Worm (Caenorhabditis elegans) whole organism, midembryonic: ENCODE results near the gene F56C9.8.

Experiments
- T22C8.4 ChIP-seq: fragments of 200-800 bp; sonication (Bioruptor generic); IDR thresholded peaks from 2 replicates; pipeline ENCODE4 v1.3.6; 2022; ENCODE audit warnings: missing genetic modification characterization, missing compliant biosample characterization
- cog-1 ChIP-seq: sonication (generic microtip); optimal IDR thresholded peaks from 2 replicates; lab custom pipeline; 2016; ENCODE audit warnings: missing genetic modification characterization, missing compliant biosample characterization
- flt-1 ChIP-seq: fragments of 200-800 bp; sonication (Bioruptor generic); IDR thresholded peaks from 2 replicates; pipeline ENCODE4 v1.3.6; 2022; ENCODE audit warnings: missing genetic modification characterization, missing compliant biosample characterization
- klf-2 ChIP-seq: fragments of 200-800 bp; sonication (Bioruptor generic); conservative IDR thresholded peaks from 2 replicates; pipeline ENCODE4 v1.3.6; 2022; ENCODE audit warnings: missing genetic modification reagents, missing genetic modification characterization, missing compliant biosample characterization
- med-1 ChIP-seq: sonication (generic microtip); optimal IDR thresholded peaks from 2 replicates; lab custom pipeline; 2017; ENCODE audit warnings: missing genetic modification characterization, mild to moderate bottlenecking, missing compliant biosample characterization, antibody characterized with exemption, missing genetic modification reagents; ENCODE audit not compliant: insufficient read depth
- ref-1 ChIP-seq: fragments of 200-800 bp; sonication (Bioruptor generic); conservative IDR thresholded peaks from 2 replicates; pipeline ENCODE4 v1.3.6; 2022; ENCODE audit warnings: missing genetic modification reagents, missing genetic modification characterization, missing compliant biosample characterization
- tab-1 ChIP-seq: fragments of 200-800 bp; sonication (Bioruptor generic); IDR thresholded peaks from 2 replicates; pipeline ENCODE4 v1.3.6; 2022; ENCODE audit warnings: missing genetic modification characterization, missing compliant biosample characterization
- ztf-23 ChIP-seq: fragments of 200-800 bp; sonication (Bioruptor generic); IDR thresholded peaks from 2 replicates; pipeline ENCODE4 v1.3.6; 2022; ENCODE audit warnings: missing genetic modification reagents, missing genetic modification characterization, missing compliant biosample characterization
- ztf-29 ChIP-seq: fragments of 200-800 bp; sonication (Bioruptor generic); IDR thresholded peaks from 2 replicates; pipeline ENCODE4 v1.3.6; 2022; ENCODE audit warnings: missing genetic modification reagents, missing genetic modification characterization, missing compliant biosample characterization

Gene F56C9.8

DNA sequence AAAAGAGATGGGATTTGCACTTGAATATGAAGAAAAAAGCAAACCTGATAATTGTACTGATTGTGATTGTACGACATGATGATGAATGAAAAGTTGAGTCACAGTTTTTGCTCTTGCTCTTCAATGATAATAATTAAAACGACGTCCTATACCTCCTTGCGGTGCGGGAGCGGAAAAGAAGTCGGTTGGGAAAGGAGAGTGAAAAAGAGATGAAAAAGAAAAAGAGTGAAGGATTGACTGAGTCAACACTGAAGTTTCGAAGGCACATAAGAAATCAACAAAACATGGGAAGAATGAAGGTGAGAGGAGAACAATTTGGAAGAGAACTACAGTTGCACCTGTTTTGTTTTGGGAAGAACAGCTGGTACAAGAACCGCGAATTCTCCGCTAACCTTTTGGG is at the start of gene F56C9.8:
Gene F56C9.8, minus strand, starts transcription at position 120 of the 400 bp plus-strand sequence.
- no peak for TF ChIP-seq tab-1
- no peak for TF ChIP-seq ref-1 (GFP tag; lab: Robert Waterston, UW)
- no peak for TF ChIP-seq flt-1
- no peak for TF ChIP-seq cog-1
- no peak for TF ChIP-seq T22C8.4 (GFP tag; lab: Robert Waterston, UW)
- TF ChIP-seq ztf-29 (GFP tag; lab: Robert Waterston, UW) = no peak
- TF ChIP-seq ztf-23 (GFP tag; lab: Robert Waterston, UW) = no peak
- TF ChIP-seq med-1 (GFP tag; lab: Kevin White, UChicago) = no peak
- no peak for TF ChIP-seq klf-2

DNA sequence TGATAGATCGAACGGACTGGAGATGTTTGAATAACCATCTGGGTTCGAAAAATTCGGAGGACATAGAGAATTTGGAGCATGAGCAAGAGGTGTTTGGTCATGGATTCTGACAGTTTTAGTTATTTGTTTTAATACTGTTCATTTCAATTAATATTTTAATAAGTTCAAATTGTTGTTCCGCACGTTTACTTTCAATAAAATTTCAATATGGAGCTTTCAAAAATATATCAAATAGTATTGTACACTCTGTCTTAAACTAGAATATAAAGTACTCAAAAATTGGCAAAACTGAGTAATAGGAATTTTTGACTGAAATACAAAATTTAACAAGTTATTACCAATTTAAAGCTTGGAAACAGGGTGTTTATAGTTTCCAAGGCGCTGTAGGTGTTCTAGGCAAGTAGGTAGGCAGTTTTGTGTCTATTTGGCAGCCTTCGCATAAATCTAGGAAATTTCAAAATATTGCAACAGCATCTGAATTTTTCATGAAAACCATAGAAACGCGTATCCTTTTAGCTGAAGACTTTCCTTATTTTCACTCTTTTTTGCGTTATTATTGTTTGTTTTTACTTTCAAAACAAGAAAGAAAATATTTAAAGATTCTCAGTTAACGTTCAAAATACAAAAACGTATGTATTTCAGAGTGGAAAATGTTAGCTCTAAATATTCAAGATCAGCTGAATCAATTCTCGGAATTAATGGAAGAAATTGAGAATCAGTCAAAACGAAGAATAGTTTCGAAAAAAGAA is 47.9 kb upstream of the F56C9.8 start, which contains the start of the genes T20B12.5 and T20B12.4:
Gene T20B12.5, minus strand, starts transcription at position 101 of the 749 bp plus-strand sequence.
Gene T20B12.4, plus strand, starts transcription at position 699 of the 749 bp plus-strand sequence.
- TF ChIP-seq ref-1 (GFP tag; lab: Robert Waterston, UW) (no peak), ztf-29 (GFP tag; lab: Robert Waterston, UW) (no peak), T22C8.4 (GFP tag; lab: Robert Waterston, UW) (no peak), cog-1 (no peak), tab-1 (no peak), klf-2 (no peak), ztf-23 (GFP tag; lab: Robert Waterston, UW) (no peak), med-1 (GFP tag; lab: Kevin White, UChicago) (no peak), flt-1 (no peak)

DNA sequence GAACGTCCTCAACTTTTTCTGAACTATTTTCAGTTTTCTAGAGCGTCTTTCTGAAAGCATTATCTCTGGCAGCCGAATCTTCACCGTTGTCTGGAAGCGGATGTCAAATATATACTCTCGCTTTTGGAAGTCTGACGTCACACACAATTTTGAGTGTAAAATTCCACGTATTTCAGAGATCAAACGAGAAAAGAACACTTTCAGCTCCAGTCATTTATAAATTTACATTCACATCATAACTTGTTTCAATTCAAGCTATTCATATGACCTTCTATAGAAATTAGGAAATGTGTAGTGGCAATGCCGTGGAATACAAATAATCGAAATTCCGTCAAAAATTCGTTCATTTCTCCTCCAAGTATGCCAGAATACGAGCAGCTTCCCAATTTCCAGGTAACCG is 46.3 kb upstream of the F56C9.8 start, which contains the start of gene F08F8.11:
Gene F08F8.11, plus strand, starts transcription at position 301 of the 400 bp plus-strand sequence.
- no peak for TF ChIP-seq T22C8.4 (GFP tag; lab: Robert Waterston, UW)
- TF ChIP-seq flt-1 = no peak
- no peak for TF ChIP-seq tab-1
- TF ChIP-seq ztf-29 (GFP tag; lab: Robert Waterston, UW) = no peak
- no peak for TF ChIP-seq cog-1
- TF ChIP-seq ref-1 (GFP tag; lab: Robert Waterston, UW) = no peak
- TF ChIP-seq med-1 (GFP tag; lab: Kevin White, UChicago) = no peak
- TF ChIP-seq ztf-23 (GFP tag; lab: Robert Waterston, UW) = no peak

DNA sequence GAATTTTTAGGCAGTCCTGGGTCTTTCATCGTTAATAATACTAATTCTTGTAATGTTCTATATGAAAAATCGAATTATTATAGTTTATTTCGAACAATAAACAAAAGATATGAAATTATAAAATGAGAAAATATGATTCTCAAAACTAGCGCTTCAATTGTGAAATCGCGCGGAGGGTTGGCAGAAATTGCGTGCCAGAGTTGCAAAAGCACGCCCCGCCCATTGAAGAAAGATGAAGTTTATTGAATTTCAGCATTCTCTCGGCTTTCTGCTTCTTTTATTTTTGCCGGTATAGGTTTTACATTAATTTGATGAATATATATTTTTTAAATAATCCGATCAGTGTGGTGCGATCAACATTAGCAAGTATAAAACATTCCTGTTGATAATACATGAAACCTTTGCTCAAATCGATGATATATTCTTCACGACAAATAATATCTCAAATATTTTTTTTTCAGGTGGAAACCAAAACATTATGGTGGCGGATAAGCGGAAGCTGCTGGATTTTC is 39.8 kb upstream of the F56C9.8 start, which contains the start of the genes eco-1 and hmgr-1:
Gene eco-1, minus strand, starts transcription at position 59 of the 512 bp plus-strand sequence.
Gene hmgr-1, plus strand, starts transcription at position 462 of the 512 bp plus-strand sequence.
- TF ChIP-seq T22C8.4 (GFP tag; lab: Robert Waterston, UW) = no peak
- no peak for TF ChIP-seq med-1 (GFP tag; lab: Kevin White, UChicago)
- TF ChIP-seq ztf-29 (GFP tag; lab: Robert Waterston, UW) = no peak
- TF ChIP-seq ztf-23 (GFP tag; lab: Robert Waterston, UW) = 0 out of 2 replicates have a peak, but pooled peaks have one; percentile 27

DNA sequence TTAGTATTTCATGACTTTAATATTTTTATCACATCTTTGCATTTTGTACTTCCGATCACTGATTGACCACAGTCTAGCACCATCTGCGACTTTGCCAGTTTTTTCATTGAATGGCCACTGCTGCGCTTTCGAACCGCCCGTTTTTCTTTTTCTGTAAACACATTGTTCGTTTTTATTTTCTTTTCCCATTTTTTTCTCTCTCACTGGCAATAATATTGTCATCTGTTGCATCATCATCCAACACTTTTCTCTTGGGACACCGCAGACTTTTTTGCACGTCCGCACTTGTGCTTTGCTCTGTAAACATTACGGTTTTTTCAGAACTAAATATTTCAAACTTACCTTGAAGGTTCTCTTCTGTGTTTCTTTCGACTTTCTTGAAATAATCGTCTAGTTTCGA is 39.3 kb upstream of the F56C9.8 start:
- no peak for TF ChIP-seq flt-1
- no peak for TF ChIP-seq ztf-23 (GFP tag; lab: Robert Waterston, UW)
- no peak for TF ChIP-seq klf-2
- no peak for TF ChIP-seq ref-1 (GFP tag; lab: Robert Waterston, UW)
- TF ChIP-seq tab-1 = no peak

DNA sequence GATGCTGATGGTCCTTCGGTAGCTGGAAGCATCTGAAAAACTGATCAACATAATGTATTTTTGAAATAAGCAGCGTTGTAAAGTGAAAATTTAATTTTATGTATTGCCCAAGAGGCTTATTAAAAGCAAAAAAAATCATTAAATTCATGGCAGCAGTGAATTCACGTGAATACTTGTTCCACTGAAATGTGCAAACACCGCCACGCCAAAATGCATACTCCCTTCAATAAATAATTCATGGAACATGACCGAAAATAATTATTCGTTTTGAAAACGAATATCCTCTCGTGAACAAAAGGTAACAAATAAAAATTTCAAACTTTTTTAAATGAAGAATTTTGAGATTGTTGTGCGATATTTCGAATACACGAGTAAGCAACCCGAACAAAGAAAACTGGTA is 38.0 kb upstream of the F56C9.8 start, which contains the start of gene F08F8.10:
Gene F08F8.10, minus strand, starts transcription at position 38 of the 400 bp plus-strand sequence.
- no peak for TF ChIP-seq tab-1
- no peak for TF ChIP-seq ref-1 (GFP tag; lab: Robert Waterston, UW)
- peak; percentile 19 for TF ChIP-seq cog-1
- TF ChIP-seq ztf-29 (GFP tag; lab: Robert Waterston, UW) = no peak
- TF ChIP-seq med-1 (GFP tag; lab: Kevin White, UChicago) = no peak
- TF ChIP-seq ztf-23 (GFP tag; lab: Robert Waterston, UW) = peak; percentile 17; the same call in 1 of the 2 replicates
- TF ChIP-seq T22C8.4 (GFP tag; lab: Robert Waterston, UW) = no peak

DNA sequence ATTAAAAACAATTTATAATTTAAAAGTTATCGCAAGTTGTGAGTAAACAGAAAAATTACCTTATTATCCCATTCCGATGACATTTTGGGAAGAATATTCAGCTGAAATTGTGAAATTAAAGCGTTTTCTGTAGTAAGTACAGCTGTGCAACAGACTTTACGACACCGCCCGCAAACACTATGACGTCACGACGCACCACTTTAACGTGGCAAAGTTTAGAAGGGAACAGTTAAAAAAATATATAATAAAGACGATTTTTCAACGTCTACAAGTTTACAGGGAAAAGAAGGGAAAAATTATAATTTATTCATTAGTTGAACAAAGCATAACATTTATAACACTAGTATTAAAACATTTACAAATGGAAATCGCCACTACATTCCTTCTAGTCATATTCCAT is 34.6 kb upstream of the F56C9.8 start, which contains the start of gene F08F8.9:
Gene F08F8.9, minus strand, starts transcription at position 101 of the 400 bp plus-strand sequence.
- TF ChIP-seq ztf-23 (GFP tag; lab: Robert Waterston, UW) (no peak), flt-1 (no peak), klf-2 (no peak), T22C8.4 (GFP tag; lab: Robert Waterston, UW) (no peak), cog-1 (no peak), ztf-29 (GFP tag; lab: Robert Waterston, UW) (no peak), ref-1 (GFP tag; lab: Robert Waterston, UW) (no peak), med-1 (GFP tag; lab: Kevin White, UChicago) (no peak), tab-1 (no peak)

DNA sequence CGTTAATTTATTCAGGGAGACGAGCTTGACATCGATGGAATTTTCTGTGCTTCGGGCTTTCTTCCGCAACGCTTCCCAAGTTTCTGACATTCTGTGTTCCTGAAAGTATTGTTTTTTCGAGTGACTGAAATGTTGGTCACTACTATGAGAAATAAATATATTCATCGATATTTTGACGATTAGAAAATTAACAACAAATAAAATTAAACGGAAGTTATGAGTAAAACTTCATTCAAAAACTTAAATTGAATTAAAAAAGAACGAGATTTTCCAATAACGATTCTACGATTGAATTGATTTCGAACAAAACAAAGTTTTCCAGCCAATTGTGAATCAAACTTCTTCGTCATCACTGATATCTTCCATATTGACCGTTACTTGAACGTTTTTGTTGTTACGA is 29.8 kb upstream of the F56C9.8 start, which contains the start of gene gos-28:
Gene gos-28, minus strand, starts transcription at position 101 of the 400 bp plus-strand sequence.
- TF ChIP-seq med-1 (GFP tag; lab: Kevin White, UChicago) (no peak), T22C8.4 (GFP tag; lab: Robert Waterston, UW) (no peak), cog-1 (no peak)

DNA sequence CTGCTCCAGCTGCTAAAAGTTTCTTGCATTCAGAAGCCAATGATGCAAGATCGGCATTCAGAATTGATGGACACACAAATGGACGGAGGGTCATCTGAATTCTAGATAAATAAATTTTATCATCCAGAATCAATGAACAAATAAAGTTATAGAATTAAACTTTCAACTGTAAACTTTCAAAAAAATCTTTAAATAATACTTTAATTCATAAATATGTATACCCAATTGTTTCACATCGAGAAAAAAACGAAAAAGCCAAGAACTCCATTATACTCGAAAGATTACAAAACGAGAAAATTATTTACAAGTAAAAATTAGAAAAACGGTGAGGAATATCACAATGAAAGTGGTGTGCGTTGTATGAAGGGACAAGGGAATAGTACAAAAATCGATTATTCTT is 27.7 kb upstream of the F56C9.8 start, which contains the start of gene F08F8.7:
Gene F08F8.7, minus strand, starts transcription at position 101 of the 400 bp plus-strand sequence.
- TF ChIP-seq klf-2 (no peak), ref-1 (GFP tag; lab: Robert Waterston, UW) (no peak), ztf-29 (GFP tag; lab: Robert Waterston, UW) (no peak), T22C8.4 (GFP tag; lab: Robert Waterston, UW) (no peak), flt-1 (no peak), tab-1 (no peak), med-1 (GFP tag; lab: Kevin White, UChicago) (no peak)
